Worm (Caenorhabditis elegans) whole organism, dauer: ENCODE results near the gene sdz-24.

Source experiments
- unc-62 ChIP-seq: sonication (generic microtip); optimal IDR thresholded peaks from 2 replicates; lab custom pipeline; 2017; ENCODE audit warnings: missing biosample characterization, missing genetic modification reagents, missing genetic modification characterization

The sdz-24 gene

ce11 chrII:671025-671424 lies 12.6 kb downstream of the sdz-24 start, which contains the start of gene sri-46:
Gene sri-46 (minus strand): TSS chrII:671125.
- TF ChIP-seq unc-62 (GFP tag; lab: Kevin White, UChicago), result no peak

DNA sequence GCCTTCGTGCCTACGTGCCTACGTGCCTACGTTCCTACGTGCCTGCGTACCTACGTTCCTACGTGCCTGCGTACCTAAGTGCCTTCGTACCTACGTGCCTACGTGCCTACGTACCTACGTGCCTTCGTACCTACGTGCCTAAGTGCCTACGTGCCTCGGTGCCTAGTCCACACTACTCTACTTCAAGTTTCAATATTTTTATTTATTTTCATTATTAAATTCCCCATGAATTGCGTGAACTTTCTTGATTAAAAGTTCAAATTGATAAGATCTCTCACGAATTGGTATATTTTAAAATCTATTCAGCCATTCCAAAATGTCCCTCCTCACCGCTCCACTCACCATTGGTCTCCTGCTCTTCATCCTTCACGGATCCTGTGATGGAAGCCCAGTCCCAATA lies 15.6 kb downstream of the sdz-24 start, which contains the start of gene Y39F10C.3:
TSS of gene Y39F10C.3 (plus strand) at position 301 of the 400 bp plus-strand sequence.
- TF ChIP-seq unc-62 (GFP tag; lab: Kevin White, UChicago), result no peak

DNA sequence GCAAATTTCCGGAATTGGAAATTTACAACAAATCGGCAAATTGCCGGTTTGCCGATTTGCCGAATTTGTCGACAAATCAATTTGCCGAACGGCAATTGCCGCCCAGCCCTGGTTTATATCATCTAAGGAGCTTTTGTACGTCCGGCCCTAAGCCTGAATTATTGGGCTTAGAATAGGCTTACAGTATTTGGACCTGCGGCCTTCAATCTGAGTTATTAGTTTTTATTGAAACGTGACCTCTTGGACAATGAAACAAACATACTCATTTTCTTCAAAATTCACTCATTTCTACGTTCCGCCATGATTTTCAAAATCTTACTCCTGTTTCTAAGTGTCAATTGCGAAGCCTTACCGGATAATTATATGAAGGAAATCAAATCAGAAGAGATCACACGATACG lies 16.8 kb downstream of the sdz-24 start, which contains the start of gene Y39F10C.1:
TSS of gene Y39F10C.1 (plus strand) at position 301 of the 400 bp plus-strand sequence.
- TF ChIP-seq unc-62 (GFP tag; lab: Kevin White, UChicago), result no peak

DNA sequence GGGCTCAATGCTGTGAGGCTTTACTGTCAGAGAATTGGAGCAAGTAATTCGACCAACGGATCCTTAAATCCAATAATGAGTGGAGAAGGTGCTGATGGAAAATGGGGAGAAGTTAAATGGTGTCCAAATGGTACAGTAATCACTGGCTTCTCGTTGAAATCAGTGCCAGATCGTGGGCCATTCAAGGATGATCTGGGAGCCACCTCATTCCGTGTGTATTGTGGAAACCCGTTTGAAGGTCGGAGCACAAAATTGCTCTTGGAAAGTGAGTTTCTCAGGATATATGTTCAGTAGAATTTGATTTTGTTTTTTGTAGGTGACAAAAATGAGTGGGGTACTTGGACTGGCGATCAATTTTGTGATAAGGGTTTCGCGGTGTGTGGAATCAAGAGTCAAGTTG lies 17.4 kb downstream of the sdz-24 start:
- no peak for TF ChIP-seq unc-62 (GFP tag; lab: Kevin White, UChicago)

- TF ChIP-seq unc-62 (GFP tag; lab: Kevin White, UChicago), result no peak
Measured at ce11 chrII:678581-678980, 20.1 kb downstream of the sdz-24 start, which contains the start of gene T02H6.9. Gene T02H6.9 (plus strand): TSS chrII:678881.

ce11 chrII:680612-681011 lies 22.1 kb downstream of the sdz-24 start, which contains the start of the genes T02H6.10 and T02H6.8:
Gene T02H6.10 (minus strand): TSS chrII:680712.
Gene T02H6.8 (plus strand): TSS chrII:680832.
- no peak for TF ChIP-seq unc-62 (GFP tag; lab: Kevin White, UChicago)

DNA sequence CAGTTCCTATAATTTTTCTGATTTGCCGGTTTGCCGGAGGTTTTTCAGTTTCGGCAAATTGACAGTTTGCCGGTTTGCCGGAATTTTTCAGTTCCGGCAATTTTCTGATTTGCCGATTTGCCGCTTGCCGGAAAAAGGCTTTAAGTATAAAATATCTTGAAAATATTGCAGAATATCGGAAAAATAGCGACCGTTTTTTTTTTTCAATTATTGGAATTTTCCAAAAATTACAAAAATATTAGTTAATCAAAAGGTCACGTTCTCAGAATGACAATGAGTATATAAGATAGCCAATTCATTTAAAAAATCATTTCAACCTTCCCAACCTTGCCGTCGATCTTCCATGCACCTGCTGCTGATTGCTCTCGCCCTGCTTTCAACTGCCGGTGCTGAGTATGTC lies 23.9 kb downstream of the sdz-24 start, which contains the start of gene T02H6.7:
TSS of gene T02H6.7 (plus strand) at position 301 of the 400 bp plus-strand sequence.
- TF ChIP-seq unc-62 (GFP tag; lab: Kevin White, UChicago), result no peak

DNA sequence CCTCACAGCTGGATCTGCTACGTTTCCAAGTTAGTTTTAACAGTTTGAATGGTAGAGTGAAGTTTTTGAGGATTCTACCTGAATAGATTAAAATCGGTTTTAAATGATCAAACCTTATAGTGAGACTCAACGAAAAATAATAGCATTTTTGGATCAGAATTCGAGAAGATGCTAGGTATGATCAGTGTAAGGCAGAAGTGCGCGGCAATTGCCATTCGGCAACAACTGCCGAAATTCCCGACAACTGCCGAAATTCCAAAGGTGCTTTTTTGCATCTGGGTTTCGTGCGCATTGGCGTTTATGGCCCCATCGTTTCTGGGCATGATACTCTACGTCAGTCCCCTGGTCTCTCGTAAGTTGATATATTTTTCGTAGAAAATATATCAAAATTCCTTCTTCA lies 25.0 kb downstream of the sdz-24 start, which contains the start of gene T02H6.6:
TSS of gene T02H6.6 (plus strand) at position 301 of the 400 bp plus-strand sequence.
- TF ChIP-seq unc-62 (GFP tag; lab: Kevin White, UChicago), result no peak

- no peak for TF ChIP-seq unc-62 (GFP tag; lab: Kevin White, UChicago)
Measured at ce11 chrII:684811-685210, 26.3 kb downstream of the sdz-24 start, which contains the start of gene T02H6.5. Gene T02H6.5 (plus strand): TSS chrII:685111.

DNA sequence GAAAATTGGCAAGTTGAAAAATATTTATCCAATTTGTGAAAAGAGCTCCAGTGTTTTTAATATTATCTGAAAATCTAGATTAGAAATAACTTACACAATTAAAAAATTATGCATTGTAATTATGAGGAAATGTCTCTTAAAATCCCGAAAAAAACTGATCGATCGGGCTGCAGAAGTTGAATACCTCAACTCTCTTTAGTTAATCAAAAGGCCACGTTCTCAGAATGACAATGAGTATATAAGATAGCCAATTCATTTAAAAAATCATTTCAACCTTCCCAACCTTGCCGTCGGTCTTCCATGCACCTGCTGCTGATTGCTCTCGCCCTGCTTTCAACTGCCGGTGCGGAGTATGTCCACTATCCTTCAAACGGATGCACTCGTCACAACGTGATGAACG lies 31.3 kb downstream of the sdz-24 start, which contains the start of gene T02H6.4:
TSS of gene T02H6.4 (plus strand) at position 301 of the 400 bp plus-strand sequence.
- no peak for TF ChIP-seq unc-62 (GFP tag; lab: Kevin White, UChicago)

- TF ChIP-seq unc-62 (GFP tag; lab: Kevin White, UChicago), result no peak
Measured at ce11 chrII:691550-691949, 33.1 kb downstream of the sdz-24 start, which contains the start of gene T02H6.3. Gene T02H6.3 (plus strand): TSS chrII:691850.

DNA sequence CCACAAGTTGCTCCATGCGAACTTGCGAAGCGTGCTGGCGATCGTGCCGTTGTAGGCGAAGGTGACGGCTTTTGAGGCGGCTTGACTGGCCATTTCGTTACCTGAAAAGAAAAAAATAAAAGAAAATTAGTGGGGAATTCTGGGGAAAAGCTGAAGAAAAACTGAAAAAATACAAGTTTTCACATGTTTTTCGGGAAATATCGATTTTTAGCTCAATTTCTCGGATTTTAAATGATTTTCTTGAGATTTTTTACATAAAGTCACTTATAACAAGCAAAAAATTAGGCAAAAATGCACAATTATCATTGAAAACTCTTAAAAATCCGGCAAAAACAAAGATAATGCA lies 42.5 kb downstream of the sdz-24 start, which contains the start of gene T02H6.11:
TSS of gene T02H6.11 (minus strand) at position 101 of the 346 bp plus-strand sequence.
- TF ChIP-seq unc-62 (GFP tag; lab: Kevin White, UChicago), result no peak

DNA sequence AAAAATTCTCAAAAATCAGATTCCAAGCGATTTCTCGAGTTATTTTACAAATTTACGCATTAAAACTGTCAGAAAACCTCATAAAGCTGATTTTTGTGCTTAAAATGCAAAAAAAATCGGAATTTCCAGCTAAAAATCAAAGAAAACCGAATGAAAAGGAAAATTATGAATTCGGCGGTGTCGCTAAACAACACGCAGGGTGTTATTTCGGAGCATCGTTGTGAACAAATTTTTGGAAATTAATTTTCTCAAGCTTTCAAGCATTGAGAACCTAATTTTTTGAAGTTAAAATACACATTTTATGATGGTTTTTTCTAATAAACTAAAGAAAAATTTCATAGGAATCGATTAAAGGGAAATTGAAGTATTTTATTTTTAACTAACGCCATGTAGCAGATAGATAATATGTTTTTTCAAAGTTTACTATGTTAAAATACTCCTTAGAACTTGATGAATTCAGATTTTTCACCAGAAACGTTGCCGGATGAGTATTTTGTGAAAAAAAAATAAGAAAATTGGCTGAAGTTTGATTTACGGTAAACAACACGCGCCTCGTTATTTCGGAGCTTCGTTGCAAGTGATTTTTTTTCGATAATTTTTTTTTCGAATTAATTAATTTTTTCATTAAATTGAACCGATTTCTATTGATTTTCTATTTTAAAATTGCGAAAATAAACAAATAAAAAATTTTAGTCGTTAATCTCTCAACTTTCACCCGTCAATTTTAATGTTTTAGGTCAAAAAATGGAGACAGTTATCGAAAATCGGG lies 43.1 kb downstream of the sdz-24 start, which contains the start of gene thoc-1:
TSS of gene thoc-1 (plus strand) at position 737 of the 769 bp plus-strand sequence.
- no peak for TF ChIP-seq unc-62 (GFP tag; lab: Kevin White, UChicago)

- TF ChIP-seq unc-62 (GFP tag; lab: Kevin White, UChicago), result no peak
Measured at ce11 chrII:709081-709480, 50.6 kb downstream of the sdz-24 start, which contains the start of gene T02H6.1. Gene T02H6.1 (plus strand): TSS chrII:709381.
